Fruit fly (Drosophila melanogaster): Measurements from ENCODE around the gene nol.

nol gene

DNA sequence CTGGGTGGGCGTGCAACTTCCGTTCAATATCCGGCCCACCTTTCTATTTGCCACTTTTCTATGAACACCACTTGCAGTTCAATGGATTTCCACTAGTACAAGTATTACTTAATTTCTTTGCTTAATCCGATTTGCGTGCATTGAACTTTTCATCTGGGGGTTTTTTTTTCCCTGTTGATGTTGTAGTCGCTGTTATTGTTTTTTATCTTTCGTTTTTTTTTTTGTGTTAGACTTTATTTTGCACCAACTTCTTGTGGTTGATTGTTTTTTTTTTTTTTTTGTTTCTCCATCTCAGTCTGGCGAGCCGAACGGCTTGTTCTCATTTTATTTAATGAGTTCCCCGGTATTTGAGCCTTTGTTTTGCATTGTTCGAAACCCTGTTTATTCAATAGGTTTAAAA lies 5.7 kb downstream of the nol start (continued):
- TF ChIP-seq Sox14 (GFP tag; optimal IDR thresholded peaks at IDR 0.05) (no peak), CG11294 (GFP tag; IDR thresholded peaks at IDR 0.05) (no peak), CG6792 (GFP tag; optimal IDR thresholded peaks at IDR 0.05) (no peak), svp (GFP tag) (no peak), salr (GFP tag; optimal IDR thresholded peaks at IDR 0.05) (no peak), CG3032 (tag; optimal IDR thresholded peaks at IDR 0.05) (no peak), CG11902 (GFP tag; optimal IDR thresholded peaks at IDR 0.05) (no peak), CG8632 (GFP tag; optimal IDR thresholded peaks at IDR 0.05) (peak; percentile 46), CG7368 (GFP tag; optimal IDR thresholded peaks at IDR 0.05) (no peak), Eip93F (GFP tag; optimal IDR thresholded peaks at IDR 0.05) (no peak), Ets96B (tag; optimal IDR thresholded peaks at IDR 0.05) (no peak), fkh (GFP tag; optimal IDR thresholded peaks at IDR 0.05) (no peak), CG4318 (GFP tag; optimal IDR thresholded peaks at IDR 0.05) (no peak), CG8119 (GFP tag; IDR thresholded peaks at IDR 0.05) (no peak), Hr38 (GFP tag; optimal IDR thresholded peaks at IDR 0.05) (no peak), achi (GFP tag; optimal IDR thresholded peaks at IDR 0.05) (no peak)

- TF ChIP-seq acj6 (GFP tag; optimal IDR thresholded peaks at IDR 0.05) (no peak), CG6792 (GFP tag; optimal IDR thresholded peaks at IDR 0.05) (no peak), Sox14 (GFP tag; optimal IDR thresholded peaks at IDR 0.05) (no peak), Gug (GFP tag; IDR thresholded peaks at IDR 0.05) (no peak), Ets21C (GFP tag; optimal IDR thresholded peaks at IDR 0.05) (no peak), CG31627 (GFP tag; optimal IDR thresholded peaks at IDR 0.05) (no peak), Eip75B (GFP tag; optimal IDR thresholded peaks at IDR 0.05) (no peak), eg (GFP tag; IDR thresholded peaks at IDR 0.05) (peak; percentile 57; the same call in 1 of the 3 replicates), Hr4 (GFP tag; optimal IDR thresholded peaks at IDR 0.05) (no peak), CG6276 (GFP tag; optimal IDR thresholded peaks at IDR 0.05) (peak; percentile 37), Lpt (GFP tag; optimal IDR thresholded peaks at IDR 0.05) (peak; percentile 54), fd59A (GFP tag; optimal IDR thresholded peaks at IDR 0.05) (no peak), Eip78C (GFP tag) (no peak), fd85E (GFP tag; optimal IDR thresholded peaks at IDR 0.05) (no peak), CG7368 (GFP tag; optimal IDR thresholded peaks at IDR 0.05) (no peak), Eip93F (GFP tag; optimal IDR thresholded peaks at IDR 0.05) (no peak), dsx (GFP tag; optimal IDR thresholded peaks at IDR 0.05; ENCODE audit: poor library complexity, severe bottlenecking) (no peak), net (GFP tag; optimal IDR thresholded peaks at IDR 0.05) (no peak), CG10631 (GFP tag; optimal IDR thresholded peaks at IDR 0.05) (no peak), CG11902 (GFP tag; optimal IDR thresholded peaks at IDR 0.05) (no peak), CG8119 (GFP tag; IDR thresholded peaks at IDR 0.05) (peak; percentile 25; the same call in 1 of the 3 replicates)
These were observed 8.2 kb downstream of the nol start for dm6 chr3L:11138862-11139261.

DNA sequence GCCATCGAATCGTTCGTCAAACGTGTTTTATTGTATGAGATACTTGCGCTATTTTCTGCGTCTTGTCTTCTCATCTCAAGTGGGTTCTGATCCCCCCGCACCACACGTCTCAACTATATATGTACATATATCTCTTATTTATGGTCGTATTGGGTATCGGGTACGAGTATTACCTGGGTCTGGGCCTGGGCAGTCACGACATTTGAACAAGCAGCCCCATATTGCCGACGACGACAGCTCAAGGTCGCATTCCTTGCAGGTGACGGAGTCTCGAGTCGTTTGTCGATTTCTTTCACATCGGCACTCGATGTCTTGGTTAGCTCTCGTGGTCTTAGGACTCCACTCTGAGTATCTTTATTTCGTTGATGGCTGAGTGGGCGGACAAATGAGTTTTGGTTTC lies 14.4 kb downstream of the nol start:
- TF ChIP-seq esn (GFP tag; optimal IDR thresholded peaks at IDR 0.05) (no peak), Sox102F (GFP tag; optimal IDR thresholded peaks at IDR 0.05) (no peak), CG16779 (tag; optimal IDR thresholded peaks at IDR 0.05) (no peak), ss (GFP tag; optimal IDR thresholded peaks at IDR 0.05) (peak in 1 of 2 experiments; percentile 32)

dm6 chr3L:11147675-11148074 lies 17.0 kb downstream of the nol start:
- TF ChIP-seq fd59A (GFP tag; optimal IDR thresholded peaks at IDR 0.05) = no peak
- no peak for TF ChIP-seq Eip93F (GFP tag; optimal IDR thresholded peaks at IDR 0.05)
- no peak for TF ChIP-seq acj6 (GFP tag; optimal IDR thresholded peaks at IDR 0.05)
- TF ChIP-seq CG3032 (tag; optimal IDR thresholded peaks at IDR 0.05) = no peak
- no peak for TF ChIP-seq Sox15 (GFP tag; optimal IDR thresholded peaks at IDR 0.05)
- TF ChIP-seq CG4318 (GFP tag; optimal IDR thresholded peaks at IDR 0.05) = no peak

Measured in whole organism, prepupa.